Fruit fly (Drosophila melanogaster) whole organism, wandering third instar larva: ENCODE data around the gene CG12708.

Experiments used
- Abd-B ChIP-seq: fragments of >200 bp; optimal IDR thresholded peaks from 2 replicates; lab custom pipeline; 2017; ENCODE audit warnings: missing biosample characterization, missing genetic modification characterization
- CG32264 ChIP-seq: fragments of 200-800 bp; sonication (Bioruptor generic); optimal IDR thresholded peaks from 2 replicates; lab custom pipeline; 2016; ENCODE audit warnings: missing biosample characterization, missing genetic modification characterization
- CG9705 ChIP-seq: fragments of 200-800 bp; sonication (Bioruptor generic); optimal IDR thresholded peaks from 2 replicates; lab custom pipeline; 2018; ENCODE audit warnings: missing biosample characterization, mild to moderate bottlenecking, missing genetic modification characterization
- CrebA ChIP-seq: fragments of 200-800 bp; sonication (Bioruptor generic); optimal IDR thresholded peaks from 2 replicates; lab custom pipeline; 2016; ENCODE audit warnings: missing biosample characterization, mild to moderate bottlenecking, missing genetic modification characterization, borderline replicate concordance
- Dfd ChIP-seq: fragments of >200 bp; optimal IDR thresholded peaks from 2 replicates; lab custom pipeline; 2017; ENCODE audit warnings: missing biosample characterization, missing genetic modification characterization
- Dif ChIP-seq: fragments of 200-275, 200-300 bp; sonication (Bioruptor generic); optimal IDR thresholded peaks from 2 replicates; lab custom pipeline; 2018; ENCODE audit warnings: missing biosample characterization, missing genetic modification characterization; ENCODE audit not compliant: partially characterized antibody
- GATAd ChIP-seq: sonication (Bioruptor generic); optimal IDR thresholded peaks from 2 replicates; lab custom pipeline; 2016; ENCODE audit warnings: missing biosample characterization, missing genetic modification characterization
- HLH106 ChIP-seq: fragments of 200-800 bp; optimal IDR thresholded peaks from 3 replicates; lab custom pipeline; 2019; ENCODE audit warnings: missing biosample characterization, mild to moderate bottlenecking, missing genetic modification characterization, moderate library complexity
- Hnf4 ChIP-seq: fragments of 200-800 bp; sonication (Bioruptor generic); optimal IDR thresholded peaks from 2 replicates; lab custom pipeline; 2016; ENCODE audit warnings: missing biosample characterization, mild to moderate bottlenecking, missing genetic modification characterization
- Hr78 ChIP-seq: fragments of >200 bp; optimal IDR thresholded peaks from 2 replicates; lab custom pipeline; 2017; ENCODE audit warnings: missing biosample characterization, missing genetic modification characterization
- Hr83 ChIP-seq: fragments of 200-300 bp; sonication (Bioruptor generic); optimal IDR thresholded peaks from 2 replicates; lab custom pipeline; 2016; ENCODE audit warnings: missing biosample characterization, mild to moderate bottlenecking, missing genetic modification characterization, moderate library complexity; ENCODE audit not compliant: poor library complexity, severe bottlenecking
- Jra ChIP-seq: sonication (Bioruptor generic); optimal IDR thresholded peaks from 2 replicates; lab custom pipeline; 2016; ENCODE audit warnings: missing biosample characterization, missing genetic modification characterization
- Mio ChIP-seq: sonication (Bioruptor generic); optimal IDR thresholded peaks from 2 replicates; lab custom pipeline; 2016; ENCODE audit warnings: missing biosample characterization, missing genetic modification characterization
- Myc ChIP-seq: fragments of >200 bp; optimal IDR thresholded peaks from 2 replicates; lab custom pipeline; 2017
- N ChIP-seq: fragments of >200 bp; optimal IDR thresholded peaks from 2 replicates; lab custom pipeline; 2018; ENCODE audit warnings: missing biosample characterization, missing external identifiers, missing genetic modification characterization
- OdsH ChIP-seq: fragments of 200-800 bp; sonication (Bioruptor generic); optimal IDR thresholded peaks from 2 replicates; lab custom pipeline; 2016; ENCODE audit warnings: missing biosample characterization, mild to moderate bottlenecking, missing genetic modification characterization
- Rel ChIP-seq, 2 experiments: fragments of 200-800 bp; sonication (Bioruptor generic) in 1 of 2; optimal IDR thresholded peaks; 2 replicates in 1 of 2; 3 replicates in 1 of 2; lab custom pipeline; 2016 to 2019; ENCODE audit warnings: mild to moderate bottlenecking in 2 of 2, missing biosample characterization in 2 of 2, missing genetic modification characterization in 2 of 2, moderate library complexity in 1 of 2
- Sp1 ChIP-seq: fragments of 200-800 bp; sonication (Bioruptor generic); optimal IDR thresholded peaks from 3 replicates; lab custom pipeline; 2019; ENCODE audit warnings: missing biosample characterization, mild to moderate bottlenecking, missing genetic modification characterization, moderate library complexity
- Vsx2 ChIP-seq: fragments of 200-300, 225-300 bp; sonication (Bioruptor generic); optimal IDR thresholded peaks from 2 replicates; lab custom pipeline; 2018; ENCODE audit warnings: missing biosample characterization, missing genetic modification characterization; ENCODE audit not compliant: partially characterized antibody
- br ChIP-seq: fragments of 200-800 bp; sonication (Bioruptor generic); optimal IDR thresholded peaks from 2 replicates; lab custom pipeline; 2016; ENCODE audit warnings: missing biosample characterization, missing genetic modification characterization
- brk ChIP-seq: fragments of 200-800 bp; sonication (Bioruptor generic); optimal IDR thresholded peaks from 2 replicates; lab custom pipeline; 2016; ENCODE audit warnings: missing biosample characterization, mild to moderate bottlenecking, missing genetic modification characterization
- dl ChIP-seq, 2 experiments: fragments of 175-275, 200-275 bp in 1 of 2; fragments of 200-275 bp in 1 of 2; sonication (Bioruptor generic); optimal IDR thresholded peaks; lab custom pipeline; 2018; ENCODE audit warnings: mild to moderate bottlenecking in 2 of 2, missing biosample characterization in 2 of 2, missing genetic modification characterization in 2 of 2, moderate library complexity in 2 of 2; ENCODE audit not compliant: partially characterized antibody in 2 of 2, insufficient read depth in 1 of 2
- dmrt93B ChIP-seq: fragments of 200-800 bp; sonication (Bioruptor generic); optimal IDR thresholded peaks from 2 replicates; lab custom pipeline; 2018; ENCODE audit warnings: missing biosample characterization, mild to moderate bottlenecking, missing genetic modification characterization
- dsf ChIP-seq: sonication (Bioruptor generic); optimal IDR thresholded peaks from 2 replicates; lab custom pipeline; 2016; ENCODE audit warnings: missing biosample characterization, missing genetic modification characterization, borderline replicate concordance
- ey ChIP-seq: fragments of 200-800 bp; sonication (Bioruptor generic); optimal IDR thresholded peaks from 2 replicates; lab custom pipeline; 2016; ENCODE audit warnings: missing biosample characterization, missing genetic modification characterization
- foxo ChIP-seq, 2 experiments: fragments of 200-800 bp; sonication (Bioruptor generic); optimal IDR thresholded peaks; 2 replicates in 1 of 2; 3 replicates in 1 of 2; lab custom pipeline; 2016 to 2017; ENCODE audit warnings: missing biosample characterization in 2 of 2, missing genetic modification characterization in 2 of 2
- fru ChIP-seq: fragments of 200-800 bp; sonication (Bioruptor generic); optimal IDR thresholded peaks from 3 replicates; lab custom pipeline; 2016; ENCODE audit warnings: missing biosample characterization, mild to moderate bottlenecking, missing genetic modification characterization
- h ChIP-seq: fragments of 200-800 bp; sonication (Bioruptor generic); optimal IDR thresholded peaks from 3 replicates; lab custom pipeline; 2016; ENCODE audit warnings: missing biosample characterization, mild to moderate bottlenecking, missing genetic modification characterization
- jim ChIP-seq: fragments of 175-275, 200-325 bp; sonication (Bioruptor generic); optimal IDR thresholded peaks from 2 replicates; lab custom pipeline; 2016; ENCODE audit warnings: missing biosample characterization, mild to moderate bottlenecking, missing genetic modification characterization
- lola ChIP-seq: fragments of >200 bp; optimal IDR thresholded peaks from 2 replicates; lab custom pipeline; 2017; ENCODE audit warnings: missing biosample characterization, missing genetic modification characterization
- pan ChIP-seq: fragments of >200 bp; optimal IDR thresholded peaks from 2 replicates; lab custom pipeline; 2017
- psq ChIP-seq: fragments of 200-800 bp; sonication (Bioruptor generic); optimal IDR thresholded peaks from 3 replicates; lab custom pipeline; 2017; ENCODE audit warnings: missing biosample characterization, mild to moderate bottlenecking, missing genetic modification characterization, moderate library complexity
- rgr ChIP-seq: fragments of 200-800 bp; sonication (Bioruptor generic); optimal IDR thresholded peaks from 3 replicates; lab custom pipeline; 2016; ENCODE audit warnings: missing biosample characterization, mild to moderate bottlenecking, missing genetic modification characterization
- sage ChIP-seq: fragments of 200-800 bp; sonication (Bioruptor generic); optimal IDR thresholded peaks from 2 replicates; lab custom pipeline; 2016; ENCODE audit warnings: missing biosample characterization, mild to moderate bottlenecking, missing genetic modification characterization
- sv ChIP-seq: fragments of 200-800 bp; sonication (Bioruptor generic); optimal IDR thresholded peaks from 3 replicates; lab custom pipeline; 2016; ENCODE audit warnings: missing biosample characterization, missing genetic modification characterization
- tai ChIP-seq: sonication (Bioruptor generic); optimal IDR thresholded peaks from 2 replicates; lab custom pipeline; 2016; ENCODE audit warnings: missing biosample characterization, missing genetic modification characterization
- usp ChIP-seq: fragments of >200 bp; optimal IDR thresholded peaks from 2 replicates; lab custom pipeline; 2017; ENCODE audit warnings: missing biosample characterization, missing genetic modification characterization
- woc ChIP-seq: sonication (Bioruptor generic); optimal IDR thresholded peaks from 2 replicates; lab custom pipeline; 2016; ENCODE audit warnings: missing biosample characterization, mild to moderate bottlenecking, missing genetic modification characterization

Gene CG12708

dm6 chrX:15633313-15633727 is 42.0 kb upstream of the CG12708 start, which contains the start of gene sog:
Gene sog (minus strand): TSS chrX:15633434.
- peak; percentile 28 for TF ChIP-seq Dif (GFP tag; lab: Kevin White, UChicago)
- no peak for TF ChIP-seq rgr (GFP tag; lab: Kevin White, UChicago)
- TF ChIP-seq HLH106 (tag; lab: Kevin White, UChicago) = no peak
- no peak for TF ChIP-seq psq (GFP tag; lab: Kevin White, UChicago)
- TF ChIP-seq foxo (GFP tag; optimal IDR thresholded peaks at IDR 0.05; lab: Kevin White, UChicago) = no peak

- TF ChIP-seq dl (GFP tag; optimal IDR thresholded peaks at IDR 0.05; lab: Kevin White, UChicago; ENCODE audit: insufficient read depth in 1 of 2, partially characterized antibody in 2 of 2) = no peak
- no peak for TF ChIP-seq brk (GFP tag; lab: Kevin White, UChicago)
- no peak for TF ChIP-seq fru (GFP tag; lab: Kevin White, UChicago)
- no peak for TF ChIP-seq usp
- TF ChIP-seq br (GFP tag; lab: Kevin White, UChicago) = no peak
- TF ChIP-seq psq (GFP tag; lab: Kevin White, UChicago) = no peak
- no peak for TF ChIP-seq sv (GFP tag; lab: Kevin White, UChicago)
- TF ChIP-seq Hnf4 (GFP tag; lab: Kevin White, UChicago) = no peak
- no peak for TF ChIP-seq ey (GFP tag; lab: Kevin White, UChicago)
- TF ChIP-seq N (GFP tag; lab: Kevin White, UChicago) = no peak
- TF ChIP-seq lola (GFP tag; lab: Kevin White, UChicago) = no peak
- no peak for TF ChIP-seq tai (GFP tag; lab: Kevin White, UChicago)
- TF ChIP-seq sage (GFP tag; lab: Kevin White, UChicago) = no peak
- TF ChIP-seq GATAd (GFP tag; lab: Kevin White, UChicago) = no peak
Measured at dm6 chrX:15639017-15639416, 36.3 kb upstream of the CG12708 start.

DNA sequence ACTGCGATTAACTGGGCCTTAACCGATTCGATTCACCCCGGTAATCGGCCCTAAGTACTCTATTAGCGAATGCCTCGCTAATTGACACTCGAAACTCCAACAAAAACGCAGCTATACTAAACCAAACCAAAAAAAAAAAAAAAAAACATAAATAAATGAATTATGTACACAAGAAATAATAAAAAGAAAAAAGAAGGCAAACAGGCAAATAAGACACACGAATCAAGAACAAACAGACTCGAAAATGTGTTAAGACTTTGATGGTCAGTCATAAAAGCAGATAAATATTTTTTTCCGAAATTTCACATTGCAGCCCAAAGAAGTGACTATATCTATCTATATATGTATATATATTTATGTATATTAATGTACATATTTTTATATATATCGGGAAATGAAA is 35.3 kb upstream of the CG12708 start:
- TF ChIP-seq OdsH (peak; percentile 8), Mio (GFP tag; lab: Kevin White, UChicago) (no peak), rgr (GFP tag; lab: Kevin White, UChicago) (peak; percentile 53), psq (GFP tag; lab: Kevin White, UChicago) (peak; percentile 19), Hnf4 (GFP tag; lab: Kevin White, UChicago) (peak; percentile 25), h (GFP tag; lab: Kevin White, UChicago) (peak; percentile 14), Sp1 (GFP tag; lab: Kevin White, UChicago) (peak; percentile 7), jim (no peak), sv (GFP tag; lab: Kevin White, UChicago) (no peak)

- no peak for TF ChIP-seq pan (lab: Kevin White, UChicago)
- TF ChIP-seq Hnf4 (GFP tag; lab: Kevin White, UChicago) = peak; percentile 22
- TF ChIP-seq Abd-B (GFP tag; lab: Kevin White, UChicago) = no peak
- TF ChIP-seq ey (GFP tag; lab: Kevin White, UChicago) = peak; percentile 48
- no peak for TF ChIP-seq sage (GFP tag; lab: Kevin White, UChicago)
- no peak for TF ChIP-seq Vsx2
- peak; percentile 47 for TF ChIP-seq dmrt93B
- no peak for TF ChIP-seq CG32264 (GFP tag; lab: Kevin White, UChicago)
- TF ChIP-seq br (GFP tag; lab: Kevin White, UChicago) = peak; percentile 21
- TF ChIP-seq Dfd = no peak
- peak; percentile 60 for TF ChIP-seq h (GFP tag; lab: Kevin White, UChicago)
- no peak for TF ChIP-seq Hr83 (GFP tag; lab: Kevin White, UChicago)
- no peak for TF ChIP-seq brk (GFP tag; lab: Kevin White, UChicago)
- TF ChIP-seq sv (GFP tag; lab: Kevin White, UChicago) = no peak
- no peak for TF ChIP-seq usp
- no peak for TF ChIP-seq lola (GFP tag; lab: Kevin White, UChicago)
- TF ChIP-seq foxo (GFP tag; optimal IDR thresholded peaks at IDR 0.05; lab: Kevin White, UChicago) = peak in 1 of 2 experiments; percentile 67
- TF ChIP-seq Dif (GFP tag; lab: Kevin White, UChicago) = no peak
- no peak for TF ChIP-seq dsf
- no peak for TF ChIP-seq Jra (GFP tag; lab: Kevin White, UChicago)
- TF ChIP-seq GATAd (GFP tag; lab: Kevin White, UChicago) = no peak
- TF ChIP-seq Sp1 (GFP tag; lab: Kevin White, UChicago) = peak; percentile 78
- TF ChIP-seq fru (GFP tag; lab: Kevin White, UChicago) = peak; percentile 64
- TF ChIP-seq woc (GFP tag; lab: Kevin White, UChicago) = peak; percentile 65
- TF ChIP-seq psq (GFP tag; lab: Kevin White, UChicago) = peak; percentile 43
- TF ChIP-seq Hr78 (GFP tag; lab: Kevin White, UChicago) = no peak
- TF ChIP-seq rgr (GFP tag; lab: Kevin White, UChicago) = peak; percentile 42
- no peak for TF ChIP-seq CG9705
- no peak for TF ChIP-seq Mio (GFP tag; lab: Kevin White, UChicago)
- TF ChIP-seq Rel (GFP tag; optimal IDR thresholded peaks at IDR 0.05; lab: Kevin White, UChicago) = no peak
- TF ChIP-seq Rel (tag; optimal IDR thresholded peaks at IDR 0.05; lab: Kevin White, UChicago) = no peak
- TF ChIP-seq dl (GFP tag; optimal IDR thresholded peaks at IDR 0.05; lab: Kevin White, UChicago; ENCODE audit: insufficient read depth in 1 of 2, partially characterized antibody in 2 of 2) = no peak
- TF ChIP-seq jim = no peak
- TF ChIP-seq tai (GFP tag; lab: Kevin White, UChicago) = no peak
- TF ChIP-seq HLH106 (tag; lab: Kevin White, UChicago) = peak; percentile 80
- TF ChIP-seq OdsH = peak; percentile 62
- TF ChIP-seq Myc (lab: Kevin White, UChicago) = no peak
- TF ChIP-seq N (GFP tag; lab: Kevin White, UChicago) = no peak
- TF ChIP-seq CrebA (GFP tag; lab: Kevin White, UChicago) = no peak
- TF ChIP-seq, all 38 proteins: peak for 13
Measured at dm6 chrX:15642056-15642455, 33.2 kb upstream of the CG12708 start.
